Worm (Caenorhabditis elegans): ENCODE data around the gene fipp-1.

DNA sequence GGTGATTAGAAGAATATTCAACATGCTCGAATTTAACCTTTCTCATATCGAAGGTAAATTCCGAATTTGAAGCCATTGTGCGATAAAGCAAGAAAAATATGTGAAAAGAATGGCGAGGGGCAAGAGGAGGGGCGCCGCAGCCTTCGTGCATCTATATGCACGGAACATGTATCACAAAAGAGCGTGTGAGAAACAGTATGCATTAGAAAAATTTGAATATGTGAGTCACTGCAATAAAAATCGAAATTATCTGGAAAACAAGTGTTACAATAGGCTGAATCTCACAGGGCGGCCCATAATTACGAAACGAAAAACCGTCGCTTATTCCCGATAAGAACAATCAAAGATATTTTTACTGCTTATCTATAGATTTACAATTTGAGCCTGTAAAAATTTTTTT lies 30.3 kb downstream of the fipp-1 start, which contains the start of gene F13A2.5:
- no peak for TF ChIP-seq ama-1 (optimal IDR thresholded peaks at IDR 0.05)
- no peak for TF ChIP-seq nhr-237 (tag; optimal IDR thresholded peaks at IDR 0.05)
- TF ChIP-seq ztf-11 (tag; optimal IDR thresholded peaks at IDR 0.05): no peak
- TF ChIP-seq fkh-10 (GFP tag; optimal IDR thresholded peaks at IDR 0.05): no peak
- TF ChIP-seq ztf-4 (tag; optimal IDR thresholded peaks at IDR 0.05): no peak
- no peak for TF ChIP-seq lin-15B (tag; optimal IDR thresholded peaks at IDR 0.05)
- no peak for TF ChIP-seq nhr-25 (tag; optimal IDR thresholded peaks at IDR 0.05)
- no peak for TF ChIP-seq skn-1 (tag; optimal IDR thresholded peaks at IDR 0.05)
- no peak for TF ChIP-seq pqm-1 (tag; optimal IDR thresholded peaks at IDR 0.05)
